Comparison of ENCODE assay signal across 5 fruit fly cellular contexts in genomic region chr2L:13387255-13387654, dm6.
A peak's percentile ranks its signal among the peaks of the same experiment; 100 is the strongest.
TF ChIP-seq lines count a peak whose summit lies in the region.

Gene Ing5, minus strand, starts transcription at chr2L:13387312.
Gene CG7099, plus strand, starts transcription at chr2L:13387571.

- peak; percentile 60 for TF ChIP-seq CTCF in whole organism, embryonic (GFP tag; optimal IDR thresholded peaks at IDR 0.05; lab: Kevin White, UChicago)

TF ChIP-seq in whole organism, adult, 20 proteins besides CTCF, POLR2A, EP300 and RAD21 (continues in another document):
- TF ChIP-seq cnc (optimal IDR thresholded peaks at IDR 0.05; lab: Kevin White, UChicago) (no peak), CG7101 (tag; optimal IDR thresholded peaks at IDR 0.05; lab: Kevin White, UChicago) (peak; percentile 96), CG14711 (tag; optimal IDR thresholded peaks at IDR 0.05; lab: Kevin White, UChicago) (peak; percentile 97), Crg-1 (GFP tag; optimal IDR thresholded peaks at IDR 0.05; lab: Kevin White, UChicago) (peak; percentile 94), Clk (GFP tag; optimal IDR thresholded peaks at IDR 0.05; lab: Kevin White, UChicago) (peak; percentile 91), ovo (GFP tag; optimal IDR thresholded peaks at IDR 0.05; lab: Kevin White, UChicago) (peak; percentile 92), kay (GFP tag; lab: Kevin White, UChicago; ENCODE audit: borderline replicate concordance) (peak; percentile 98), CG5204 (GFP tag; optimal IDR thresholded peaks at IDR 0.05; lab: Kevin White, UChicago) (no peak), CG1620 (GFP tag; optimal IDR thresholded peaks at IDR 0.05; lab: Kevin White, UChicago) (peak; percentile 97), tj (GFP tag; optimal IDR thresholded peaks at IDR 0.05; lab: Kevin White, UChicago) (peak; percentile 87), CG7045 (GFP tag; optimal IDR thresholded peaks at IDR 0.05; lab: Kevin White, UChicago) (peak; percentile 94), pad (GFP tag; optimal IDR thresholded peaks at IDR 0.05; lab: Kevin White, UChicago) (peak; percentile 86), toe (GFP tag; optimal IDR thresholded peaks at IDR 0.05; lab: Kevin White, UChicago) (peak; percentile 98), CG33017 (tag; optimal IDR thresholded peaks at IDR 0.05; lab: Kevin White, UChicago) (peak; percentile 93), CG12768 (GFP tag; optimal IDR thresholded peaks at IDR 0.05; lab: Kevin White, UChicago) (peak; percentile 94), bab1 (GFP tag; optimal IDR thresholded peaks at IDR 0.05; lab: Kevin White, UChicago) (peak; percentile 99), cic (GFP tag; optimal IDR thresholded peaks at IDR 0.05; lab: Kevin White, UChicago) (peak; percentile 71), Hr96 (GFP tag; optimal IDR thresholded peaks at IDR 0.05; lab: Kevin White, UChicago) (peak; percentile 89)

TF ChIP-seq in whole organism, embryonic, 481 proteins besides CTCF, POLR2A, EP300 and RAD21 (continues in another document):
- peak; percentile 98 for TF ChIP-seq Abd-B (GFP tag; optimal IDR thresholded peaks at IDR 0.05; lab: Kevin White, UChicago)
- TF ChIP-seq aop (GFP tag; IDR thresholded peaks at IDR 0.05; lab: Robert Waterston, UW): peak; percentile 87
- no peak for TF ChIP-seq eve (GFP tag; optimal IDR thresholded peaks at IDR 0.05; lab: Kevin White, UChicago)
- TF ChIP-seq CG11398 (GFP tag; optimal IDR thresholded peaks at IDR 0.05; lab: Kevin White, UChicago): peak; percentile 60
- TF ChIP-seq CG1024 (GFP tag; IDR thresholded peaks at IDR 0.05; lab: Robert Waterston, UW): peak; percentile 92
- TF ChIP-seq CG2116 (GFP tag; optimal IDR thresholded peaks at IDR 0.05; lab: Kevin White, UChicago): peak; percentile 89
- peak; percentile 95 for TF ChIP-seq lbe (GFP tag; optimal IDR thresholded peaks at IDR 0.05; lab: Kevin White, UChicago)
- peak; percentile 74 for TF ChIP-seq wek (GFP tag; optimal IDR thresholded peaks at IDR 0.05; lab: Kevin White, UChicago)
- peak; percentile 85 for TF ChIP-seq CG12219 (GFP tag; optimal IDR thresholded peaks at IDR 0.05; lab: Kevin White, UChicago)
- TF ChIP-seq lab (GFP tag; optimal IDR thresholded peaks at IDR 0.05; lab: Kevin White, UChicago): peak; percentile 97
- TF ChIP-seq CG1832 (GFP tag; optimal IDR thresholded peaks at IDR 0.05; lab: Kevin White, UChicago): no peak
- peak; percentile 89 for TF ChIP-seq BtbVII (GFP tag; optimal IDR thresholded peaks at IDR 0.05; lab: Kevin White, UChicago)
- peak; percentile 97 for TF ChIP-seq zen (tag; optimal IDR thresholded peaks at IDR 0.05; lab: Kevin White, UChicago)
- TF ChIP-seq Deaf1 (tag; optimal IDR thresholded peaks at IDR 0.05; lab: Kevin White, UChicago): no peak
- peak; percentile 89 for TF ChIP-seq CG7357 (GFP tag; IDR thresholded peaks at IDR 0.05; lab: Robert Waterston, UW)
- TF ChIP-seq gcm (GFP tag; optimal IDR thresholded peaks at IDR 0.05; lab: Kevin White, UChicago): peak; percentile 93
- peak; percentile 91 for TF ChIP-seq Doc2 (GFP tag; IDR thresholded peaks at IDR 0.05; lab: Robert Waterston, UW)
- peak; percentile 61 for TF ChIP-seq ash1 (GFP tag; optimal IDR thresholded peaks at IDR 0.05; lab: Kevin White, UChicago)
- TF ChIP-seq CG3163 (GFP tag; optimal IDR thresholded peaks at IDR 0.05; lab: Kevin White, UChicago): peak; percentile 61

TF ChIP-seq in whole organism, prepupa, 60 proteins besides CTCF, POLR2A, EP300 and RAD21 (continues in another document):
- TF ChIP-seq pdm3 (GFP tag; optimal IDR thresholded peaks at IDR 0.05; lab: Kevin White, UChicago) (peak; percentile 95), Eip78C (GFP tag; lab: Kevin White, UChicago) (peak; percentile 98), Gug (GFP tag; IDR thresholded peaks at IDR 0.05; lab: Robert Waterston, UW) (peak; percentile 93), Blimp-1 (GFP tag; optimal IDR thresholded peaks at IDR 0.05; lab: Kevin White, UChicago) (peak; percentile 78), CG3919 (GFP tag; optimal IDR thresholded peaks at IDR 0.05; lab: Kevin White, UChicago) (peak; percentile 96), CG7368 (GFP tag; optimal IDR thresholded peaks at IDR 0.05; lab: Kevin White, UChicago) (peak; percentile 90), cyc (GFP tag; optimal IDR thresholded peaks at IDR 0.05; lab: Kevin White, UChicago) (peak; percentile 95), CG6163 (GFP tag; IDR thresholded peaks at IDR 0.05; lab: Robert Waterston, UW) (peak; percentile 96), CG10669 (GFP tag; optimal IDR thresholded peaks at IDR 0.05; lab: Kevin White, UChicago) (peak; percentile 93), Sox15 (GFP tag; optimal IDR thresholded peaks at IDR 0.05; lab: Kevin White, UChicago) (peak; percentile 94), esn (GFP tag; optimal IDR thresholded peaks at IDR 0.05; lab: Kevin White, UChicago) (peak; percentile 97), Sox102F (GFP tag; optimal IDR thresholded peaks at IDR 0.05; lab: Kevin White, UChicago) (peak; percentile 96), CG6276 (GFP tag; optimal IDR thresholded peaks at IDR 0.05; lab: Kevin White, UChicago) (no peak), CG6854 (GFP tag; optimal IDR thresholded peaks at IDR 0.05; lab: Kevin White, UChicago) (peak; percentile 82), ss (GFP tag; optimal IDR thresholded peaks at IDR 0.05; lab: Kevin White, UChicago) (peak in 1 of 2 experiments; percentile 89), Hr38 (GFP tag; optimal IDR thresholded peaks at IDR 0.05; lab: Kevin White, UChicago) (peak; percentile 19), vri (GFP tag; optimal IDR thresholded peaks at IDR 0.05; lab: Kevin White, UChicago) (no peak), Eip75B (GFP tag; optimal IDR thresholded peaks at IDR 0.05; lab: Kevin White, UChicago) (peak; percentile 93), Ets21C (GFP tag; optimal IDR thresholded peaks at IDR 0.05; lab: Kevin White, UChicago) (peak; percentile 93)

TF ChIP-seq in whole organism, pupa, 21 proteins besides CTCF, POLR2A, EP300 and RAD21:
- TF ChIP-seq CG10348 (GFP tag; IDR thresholded peaks at IDR 0.05; lab: Robert Waterston, UW) (peak; percentile 63), CG15710 (tag; optimal IDR thresholded peaks at IDR 0.05; lab: Kevin White, UChicago) (peak; percentile 93), gl (tag; optimal IDR thresholded peaks at IDR 0.05; lab: Kevin White, UChicago) (peak; percentile 77), CG8159 (tag; optimal IDR thresholded peaks at IDR 0.05; lab: Kevin White, UChicago) (peak; percentile 93), CG32121 (GFP tag; IDR thresholded peaks at IDR 0.05; lab: Robert Waterston, UW) (peak; percentile 93), CG14655 (GFP tag; optimal IDR thresholded peaks at IDR 0.05; lab: Kevin White, UChicago) (no peak), Snoo (tag; optimal IDR thresholded peaks at IDR 0.05; lab: Kevin White, UChicago) (peak; percentile 95), CG34367 (tag; optimal IDR thresholded peaks at IDR 0.05; lab: Kevin White, UChicago) (peak; percentile 88), EcR (GFP tag; optimal IDR thresholded peaks at IDR 0.05; lab: Kevin White, UChicago) (no peak), CG9948 (tag; optimal IDR thresholded peaks at IDR 0.05; lab: Kevin White, UChicago) (peak; percentile 92), Pif1B (GFP tag; optimal IDR thresholded peaks at IDR 0.05; lab: Kevin White, UChicago) (peak; percentile 93), D1 (tag; optimal IDR thresholded peaks at IDR 0.05; lab: Kevin White, UChicago) (no peak), CG4496 (GFP tag; IDR thresholded peaks at IDR 0.05; lab: Robert Waterston, UW) (peak; percentile 96), CG12605 (GFP tag; IDR thresholded peaks at IDR 0.05; lab: Robert Waterston, UW) (peak; percentile 89), CG17806 (tag; optimal IDR thresholded peaks at IDR 0.05; lab: Kevin White, UChicago) (peak; percentile 94), rn (GFP tag; IDR thresholded peaks at IDR 0.05; lab: Robert Waterston, UW) (peak; percentile 87), Pif1A (GFP tag; optimal IDR thresholded peaks at IDR 0.05; lab: Kevin White, UChicago) (no peak), CG13204 (GFP tag; optimal IDR thresholded peaks at IDR 0.05; lab: Kevin White, UChicago) (no peak), CG8301 (tag; optimal IDR thresholded peaks at IDR 0.05; lab: Kevin White, UChicago) (peak; percentile 89), fd96Ca (GFP tag; IDR thresholded peaks at IDR 0.05; lab: Robert Waterston, UW) (peak; percentile 93), Ets98B (GFP tag; IDR thresholded peaks at IDR 0.05; lab: Robert Waterston, UW) (peak; percentile 93)

TF ChIP-seq in whole organism, wandering third instar larva, 38 proteins besides CTCF, POLR2A, EP300 and RAD21 (continues in another document):
- peak; percentile 96 for TF ChIP-seq Hnf4 (GFP tag; optimal IDR thresholded peaks at IDR 0.05; lab: Kevin White, UChicago)
- TF ChIP-seq foxo (GFP tag; optimal IDR thresholded peaks at IDR 0.05; lab: Kevin White, UChicago): peak; percentile 70 to 98
- TF ChIP-seq fru (GFP tag; optimal IDR thresholded peaks at IDR 0.05; lab: Kevin White, UChicago): peak; percentile 94
- TF ChIP-seq h (GFP tag; optimal IDR thresholded peaks at IDR 0.05; lab: Kevin White, UChicago): peak; percentile 97
- peak; percentile 95 for TF ChIP-seq OdsH (GFP tag; optimal IDR thresholded peaks at IDR 0.05; lab: Kevin White, UChicago)
- TF ChIP-seq ey (GFP tag; optimal IDR thresholded peaks at IDR 0.05; lab: Kevin White, UChicago): peak; percentile 93
- no peak for TF ChIP-seq Myc (optimal IDR thresholded peaks at IDR 0.05; lab: Kevin White, UChicago)
- peak; percentile 93 for TF ChIP-seq CG9705 (GFP tag; optimal IDR thresholded peaks at IDR 0.05; lab: Kevin White, UChicago)
- TF ChIP-seq Abd-B (GFP tag; optimal IDR thresholded peaks at IDR 0.05; lab: Kevin White, UChicago): no peak
- peak; percentile 94 for TF ChIP-seq br (GFP tag; optimal IDR thresholded peaks at IDR 0.05; lab: Kevin White, UChicago)
- TF ChIP-seq dmrt93B (GFP tag; optimal IDR thresholded peaks at IDR 0.05; lab: Kevin White, UChicago): peak; percentile 90
- peak; percentile 90 for TF ChIP-seq sage (GFP tag; optimal IDR thresholded peaks at IDR 0.05; lab: Kevin White, UChicago)
- TF ChIP-seq HLH106 (tag; optimal IDR thresholded peaks at IDR 0.05; lab: Kevin White, UChicago): peak; percentile 97
- TF ChIP-seq CrebA (GFP tag; optimal IDR thresholded peaks at IDR 0.05; lab: Kevin White, UChicago; ENCODE audit: borderline replicate concordance): no peak
- no peak for TF ChIP-seq Hr78 (GFP tag; optimal IDR thresholded peaks at IDR 0.05; lab: Kevin White, UChicago)
- peak; percentile 92 for TF ChIP-seq Hr83 (GFP tag; optimal IDR thresholded peaks at IDR 0.05; lab: Kevin White, UChicago; ENCODE audit: poor library complexity, severe bottlenecking)
- no peak for TF ChIP-seq pan (optimal IDR thresholded peaks at IDR 0.05; lab: Kevin White, UChicago)
- TF ChIP-seq N (GFP tag; optimal IDR thresholded peaks at IDR 0.05; lab: Kevin White, UChicago): no peak
- no peak for TF ChIP-seq Dfd (GFP tag; optimal IDR thresholded peaks at IDR 0.05; lab: Kevin White, UChicago)
- peak; percentile 62 for TF ChIP-seq Mio (GFP tag; optimal IDR thresholded peaks at IDR 0.05; lab: Kevin White, UChicago)
- no peak for TF ChIP-seq lola (GFP tag; optimal IDR thresholded peaks at IDR 0.05; lab: Kevin White, UChicago)
- no peak for TF ChIP-seq tai (GFP tag; optimal IDR thresholded peaks at IDR 0.05; lab: Kevin White, UChicago)
- peak; percentile 92 for TF ChIP-seq dsf (GFP tag; optimal IDR thresholded peaks at IDR 0.05; lab: Kevin White, UChicago; ENCODE audit: borderline replicate concordance)
